Worm (Caenorhabditis elegans) whole organism, L1 larva: ENCODE data around the gene laf-1.

Experiments used
- C16A3.4 ChIP-seq: fragments of 150-350 bp; optimal IDR thresholded peaks from 2 replicates; lab custom pipeline; 2014; ENCODE audit warnings: missing biosample characterization, missing genetic modification characterization
- F16B12.6 ChIP-seq: fragments of 150-350 bp; optimal IDR thresholded peaks from 2 replicates; lab custom pipeline; 2014; ENCODE audit warnings: missing biosample characterization, missing genetic modification characterization
- aha-1 ChIP-seq: fragments of 150-350 bp; optimal IDR thresholded peaks from 2 replicates; lab custom pipeline; 2014; ENCODE audit warnings: missing biosample characterization, missing genetic modification characterization
- blmp-1 ChIP-seq: fragments of 150-350 bp; optimal IDR thresholded peaks from 2 replicates; lab custom pipeline; 2014; ENCODE audit warnings: missing biosample characterization, missing genetic modification characterization
- ceh-63 ChIP-seq: fragments of 200-800 bp; sonication (Bioruptor generic); optimal IDR thresholded peaks from 2 replicates; lab custom pipeline; 2018; ENCODE audit warnings: mild to moderate bottlenecking, missing genetic modification characterization, missing compliant biosample characterization
- ceh-8 ChIP-seq: fragments of 200-800 bp; sonication (Bioruptor generic); optimal IDR thresholded peaks from 2 replicates; lab custom pipeline; 2018; ENCODE audit warnings: mild to moderate bottlenecking, missing genetic modification characterization, moderate library complexity, missing compliant biosample characterization
- ceh-82 ChIP-seq, 3 experiments: fragments of 150-350 bp in 1 of 3; sonication (generic microtip) in 2 of 3; optimal IDR thresholded peaks; 2 replicates each; lab custom pipeline; 2014 to 2017; ENCODE audit warnings: missing biosample characterization in 3 of 3, missing genetic modification characterization in 3 of 3
- ceh-88 ChIP-seq: fragments of 200-800 bp; sonication (Bioruptor generic); IDR thresholded peaks from 2 replicates; pipeline ENCODE4 v1.3.6; 2022; ENCODE audit warnings: missing genetic modification characterization, missing compliant biosample characterization
- dsc-1 ChIP-seq: sonication (generic microtip); optimal IDR thresholded peaks from 2 replicates; lab custom pipeline; 2016; ENCODE audit warnings: mild to moderate bottlenecking, missing genetic modification characterization, missing compliant biosample characterization
- efl-3 ChIP-seq: fragments of 200-800 bp; sonication (Bioruptor generic); optimal IDR thresholded peaks from 2 replicates; lab custom pipeline; 2018; ENCODE audit warnings: mild to moderate bottlenecking, missing genetic modification characterization, missing compliant biosample characterization
- egl-27 ChIP-seq, 2 experiments: fragments of 150-350 bp in 1 of 2; sonication (generic microtip); optimal IDR thresholded peaks; 3 replicates each; lab custom pipeline; 2017 to 2018; ENCODE audit warnings: missing biosample characterization in 2 of 2, missing genetic modification characterization in 2 of 2, missing genetic modification reagents in 2 of 2
- elt-2 ChIP-seq: sonication (generic microtip); optimal IDR thresholded peaks from 2 replicates; lab custom pipeline; 2016; ENCODE audit warnings: missing genetic modification characterization, mild to moderate bottlenecking, inconsistent platforms, missing compliant biosample characterization, missing genetic modification reagents
- grh-1 ChIP-seq: fragments of 200-800 bp; sonication (Bioruptor generic); IDR thresholded peaks from 2 replicates; pipeline ENCODE4 v1.3.6; 2022; ENCODE audit warnings: missing genetic modification reagents, missing genetic modification characterization, missing compliant biosample characterization
- irx-1 ChIP-seq: sonication (generic microtip); optimal IDR thresholded peaks from 2 replicates; lab custom pipeline; 2016; ENCODE audit warnings: missing genetic modification characterization, missing compliant biosample characterization
- isw-1 ChIP-seq: fragments of 200-800 bp; sonication (Bioruptor generic); IDR thresholded peaks from 2 replicates; pipeline ENCODE4 v1.3.6; 2022; ENCODE audit warnings: missing genetic modification characterization, missing compliant biosample characterization
- lin-13 ChIP-seq: fragments of 150-350 bp; optimal IDR thresholded peaks from 2 replicates; lab custom pipeline; 2014; ENCODE audit warnings: missing biosample characterization, missing genetic modification reagents, missing genetic modification characterization
- lin-35 ChIP-seq, 2 experiments: fragments of 150-350 bp; optimal IDR thresholded peaks; 2 replicates each; lab custom pipeline; 2014; ENCODE audit warnings: missing biosample characterization in 2 of 2, missing genetic modification characterization in 2 of 2, missing genetic modification reagents in 2 of 2
- lin-39 ChIP-seq: fragments of 150-350 bp; optimal IDR thresholded peaks from 2 replicates; lab custom pipeline; 2014; ENCODE audit warnings: missing biosample characterization, missing genetic modification reagents, missing genetic modification characterization
- lsy-2 ChIP-seq, 2 experiments: fragments of 150-350 bp; optimal IDR thresholded peaks; 2 replicates each; lab custom pipeline; 2014; ENCODE audit warnings: missing biosample characterization in 2 of 2, missing genetic modification characterization in 2 of 2
- mab-9 ChIP-seq: fragments of 200-800 bp; sonication (Bioruptor generic); IDR thresholded peaks from 2 replicates; pipeline ENCODE4 v1.3.6; 2022; ENCODE audit warnings: missing genetic modification reagents, missing genetic modification characterization, missing compliant biosample characterization
- nhr-19 ChIP-seq: fragments of 200-800 bp; sonication (Bioruptor generic); conservative IDR thresholded peaks from 2 replicates; pipeline ENCODE4 v1.3.6; 2022; ENCODE audit warnings: missing genetic modification characterization, missing compliant biosample characterization
- nhr-28 ChIP-seq: fragments of 150-350 bp; optimal IDR thresholded peaks from 2 replicates; lab custom pipeline; 2014; ENCODE audit warnings: missing biosample characterization, missing genetic modification characterization
- nhr-47 ChIP-seq: sonication (generic microtip); optimal IDR thresholded peaks from 2 replicates; lab custom pipeline; 2016; ENCODE audit warnings: mild to moderate bottlenecking, missing genetic modification characterization, moderate library complexity, missing compliant biosample characterization
- nhr-77 ChIP-seq: fragments of 150-350 bp; optimal IDR thresholded peaks from 2 replicates; lab custom pipeline; 2014; ENCODE audit warnings: missing biosample characterization, missing genetic modification characterization
- rnt-1 ChIP-seq: sonication (generic microtip); optimal IDR thresholded peaks from 2 replicates; lab custom pipeline; 2016; ENCODE audit warnings: mild to moderate bottlenecking, missing genetic modification characterization, moderate library complexity, missing compliant biosample characterization
- skn-1 ChIP-seq: fragments of 150-350 bp; optimal IDR thresholded peaks from 2 replicates; lab custom pipeline; 2014; ENCODE audit warnings: missing biosample characterization, missing genetic modification characterization
- snpc-4 ChIP-seq: fragments of 150-350 bp; optimal IDR thresholded peaks from 2 replicates; lab custom pipeline; 2014; ENCODE audit warnings: missing biosample characterization, missing genetic modification characterization
- sup-37 ChIP-seq: fragments of 200-800 bp; sonication (Bioruptor generic); optimal IDR thresholded peaks from 2 replicates; lab custom pipeline; 2018; ENCODE audit warnings: mild to moderate bottlenecking, missing genetic modification characterization, missing compliant biosample characterization
- swsn-7 ChIP-seq: sonication (generic microtip); optimal IDR thresholded peaks from 2 replicates; lab custom pipeline; 2016; ENCODE audit warnings: missing genetic modification characterization, missing compliant biosample characterization
- tlp-1 ChIP-seq: fragments of 150-350 bp; optimal IDR thresholded peaks from 2 replicates; lab custom pipeline; 2014; ENCODE audit warnings: missing biosample characterization, missing genetic modification characterization
- unc-98 ChIP-seq: fragments of 200-800 bp; sonication (Bioruptor generic); IDR thresholded peaks from 2 replicates; pipeline ENCODE4 v1.3.6; 2022; ENCODE audit warnings: missing genetic modification characterization, missing compliant biosample characterization
- zag-1 ChIP-seq: fragments of 150-350 bp; optimal IDR thresholded peaks from 2 replicates; lab custom pipeline; 2014; ENCODE audit warnings: missing biosample characterization, missing genetic modification characterization
- zip-4 ChIP-seq: fragments of 200-800 bp; sonication (Bioruptor generic); optimal IDR thresholded peaks from 2 replicates; lab custom pipeline; 2018; ENCODE audit warnings: mild to moderate bottlenecking, missing genetic modification characterization, moderate library complexity, missing compliant biosample characterization
- ztf-11 ChIP-seq, 2 experiments: sonication (generic microtip); optimal IDR thresholded peaks; 2 replicates each; lab custom pipeline; 2016 to 2017; ENCODE audit warnings: missing genetic modification characterization in 2 of 2, missing biosample characterization in 1 of 2, missing compliant biosample characterization in 1 of 2
- ztf-4 ChIP-seq: fragments of 150-350 bp; optimal IDR thresholded peaks from 2 replicates; lab custom pipeline; 2014; ENCODE audit warnings: missing biosample characterization, missing genetic modification characterization

laf-1 gene

DNA sequence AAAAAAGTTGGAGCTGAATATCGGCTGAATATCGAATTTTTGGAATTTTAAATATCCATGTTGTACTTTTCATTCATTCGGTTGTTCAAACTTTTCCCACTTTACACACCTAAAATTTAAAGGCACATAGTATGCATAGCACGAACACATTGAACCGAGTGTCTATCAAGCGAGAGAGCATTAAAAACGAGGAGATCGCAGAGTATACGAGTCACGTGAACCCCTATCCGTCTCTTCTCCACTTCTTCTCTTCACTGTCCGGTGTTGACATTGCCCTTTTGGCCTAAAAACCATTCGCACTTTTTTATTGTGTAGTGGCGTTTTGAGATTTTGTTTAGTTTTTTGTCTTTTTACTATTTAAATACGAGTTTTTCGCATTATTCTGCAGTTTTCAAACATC lies 25.6 kb upstream of the laf-1 start (continued):
- no peak for TF ChIP-seq sup-37 (GFP tag; lab: Kevin White, UChicago)
- TF ChIP-seq unc-98 (GFP tag; lab: Robert Waterston, UW), result no peak
- peak; percentile 48 for TF ChIP-seq snpc-4 (tag; lab: Kevin White, UChicago)
- peak in 2 of 3 experiments; percentile 36 to 41 for TF ChIP-seq ceh-82 (tag; optimal IDR thresholded peaks at IDR 0.05; lab: Kevin White, UChicago)
- peak; percentile 79 to 80 for TF ChIP-seq lin-35 (GFP tag; optimal IDR thresholded peaks at IDR 0.05; lab: Kevin White, UChicago)
- TF ChIP-seq zip-4 (GFP tag; lab: Kevin White, UChicago), result no peak
- no peak for TF ChIP-seq rnt-1
- TF ChIP-seq ztf-11 (tag; optimal IDR thresholded peaks at IDR 0.05; lab: Kevin White, UChicago), result no peak

DNA sequence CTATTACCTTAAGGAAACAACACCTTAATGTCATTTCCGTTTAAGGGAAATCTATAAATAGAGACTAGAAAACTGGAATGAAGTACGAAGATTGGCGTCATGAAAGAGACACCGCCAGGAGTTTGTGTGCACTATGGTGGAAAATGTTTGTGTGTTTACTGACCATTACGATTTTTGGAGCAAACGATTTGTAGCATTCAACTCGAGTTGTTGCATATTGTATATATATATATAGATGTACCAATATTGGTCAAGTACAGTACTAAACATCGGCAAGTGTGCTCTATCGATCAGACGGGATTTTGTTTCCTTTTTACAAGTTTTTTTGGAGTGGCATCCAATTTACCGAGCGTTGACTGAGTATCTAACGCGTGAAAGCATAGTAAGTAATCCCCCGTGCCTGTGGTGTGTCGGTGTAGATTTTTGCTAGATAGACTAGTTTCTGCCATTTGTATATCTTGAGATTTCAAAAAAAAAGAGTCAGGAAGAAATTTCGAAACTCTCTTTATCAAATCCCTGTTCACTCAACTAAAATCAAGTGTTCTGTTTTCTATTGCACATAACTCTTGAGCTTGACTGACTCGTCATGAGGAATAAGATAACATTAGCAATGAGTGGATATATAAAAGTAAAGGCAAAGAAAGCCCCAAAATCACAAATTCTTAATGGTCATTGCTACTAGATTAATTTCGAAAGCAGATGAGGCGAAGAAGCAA lies 23.1 kb upstream of the laf-1 start, which contains the start of the genes twk-45 and Y71H2AM.25:
TSS of gene twk-45 (minus strand) at position 101 of the 716 bp plus-strand sequence.
TSS of gene Y71H2AM.25 (plus strand) at position 666 of the 716 bp plus-strand sequence.
- TF ChIP-seq ceh-8, result no peak
- no peak for TF ChIP-seq dsc-1 (tag; lab: Kevin White, UChicago)
- TF ChIP-seq rnt-1, result no peak
- TF ChIP-seq nhr-77 (tag; lab: Kevin White, UChicago), result no peak
- no peak for TF ChIP-seq swsn-7 (tag; lab: Kevin White, UChicago)
- TF ChIP-seq F16B12.6, result no peak
- no peak for TF ChIP-seq elt-2 (tag; lab: Kevin White, UChicago)
- TF ChIP-seq egl-27 (tag; optimal IDR thresholded peaks at IDR 0.05; lab: Kevin White, UChicago), result no peak
- no peak for TF ChIP-seq aha-1 (tag; lab: Kevin White, UChicago)
- no peak for TF ChIP-seq nhr-28 (tag; lab: Kevin White, UChicago)
- TF ChIP-seq tlp-1 (tag; lab: Kevin White, UChicago), result no peak
- no peak for TF ChIP-seq blmp-1 (tag; lab: Kevin White, UChicago)
- TF ChIP-seq lin-35 (GFP tag; optimal IDR thresholded peaks at IDR 0.05; lab: Kevin White, UChicago), result no peak
- no peak for TF ChIP-seq ceh-63
- no peak for TF ChIP-seq efl-3 (GFP tag; lab: Kevin White, UChicago)
- no peak for TF ChIP-seq lin-13 (GFP tag; lab: Kevin White, UChicago)
- TF ChIP-seq lin-39 (tag; lab: Kevin White, UChicago), result no peak

DNA sequence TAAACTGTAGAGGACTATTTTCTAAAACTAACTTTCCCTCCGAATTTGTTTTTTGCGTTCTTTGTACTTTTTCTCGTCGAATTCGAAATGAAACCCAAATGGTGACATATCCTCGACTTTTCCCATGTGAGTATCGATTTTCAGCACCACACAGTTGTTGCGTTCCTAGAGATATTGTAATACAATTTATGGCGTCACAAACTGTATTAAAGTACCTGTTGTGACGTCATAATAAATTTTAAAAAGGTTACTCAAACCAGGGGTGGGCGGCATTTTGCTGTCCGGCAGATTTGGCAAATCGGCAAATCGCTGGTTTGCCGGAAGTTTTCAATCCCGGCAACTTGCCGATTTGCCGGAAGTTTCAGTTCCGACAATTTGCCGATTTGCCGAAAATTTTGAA lies 21.9 kb upstream of the laf-1 start:
- TF ChIP-seq mab-9 (GFP tag; lab: Robert Waterston, UW) (no peak), irx-1 (tag; lab: Kevin White, UChicago) (no peak), zag-1 (tag; lab: Kevin White, UChicago) (no peak), lin-13 (GFP tag; lab: Kevin White, UChicago) (no peak), ceh-8 (no peak), C16A3.4 (tag; lab: Kevin White, UChicago) (no peak), ztf-4 (no peak), ceh-88 (GFP tag; lab: Robert Waterston, UW) (no peak), grh-1 (GFP tag; lab: Robert Waterston, UW) (no peak), skn-1 (no peak), snpc-4 (tag; lab: Kevin White, UChicago) (no peak)
- TF ChIP-seq, all 84 proteins: peak for 0

DNA sequence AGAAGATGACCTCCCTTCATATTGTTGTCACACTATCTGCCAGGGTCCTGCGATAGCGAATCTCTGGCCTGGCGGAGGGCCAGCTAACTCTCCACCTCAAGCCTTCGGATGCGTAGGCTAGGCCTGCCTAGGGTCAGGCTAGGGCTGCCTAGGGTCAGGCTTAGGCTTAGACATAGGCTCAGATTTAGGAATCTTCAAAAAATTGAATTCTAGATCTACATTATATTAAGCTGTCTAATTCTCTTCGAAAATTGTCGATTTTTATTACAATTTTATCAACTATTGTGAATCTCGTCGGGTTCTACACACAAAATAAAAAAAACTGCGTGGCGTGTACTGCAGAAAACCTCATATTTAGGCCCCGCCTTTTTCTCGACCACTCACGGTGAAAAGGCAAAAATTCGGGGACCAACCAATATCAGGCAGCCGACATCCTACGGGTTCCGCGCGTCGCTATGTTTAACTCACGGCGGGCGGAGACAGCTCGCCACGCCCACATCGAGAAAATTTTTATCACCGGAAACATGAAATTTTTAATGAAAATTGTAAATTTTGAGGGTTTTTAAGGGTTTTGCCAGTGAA lies 16.7 kb upstream of the laf-1 start:
- no peak for TF ChIP-seq nhr-47 (tag; lab: Kevin White, UChicago)
- peak; percentile 6 for TF ChIP-seq snpc-4 (tag; lab: Kevin White, UChicago)
- TF ChIP-seq nhr-19 (GFP tag; lab: Robert Waterston, UW), result peak; percentile 20; the same call in 1 of the 2 replicates
- TF ChIP-seq lsy-2 (tag; optimal IDR thresholded peaks at IDR 0.05; lab: Kevin White, UChicago), result no peak
- TF ChIP-seq isw-1, result no peak
- TF ChIP-seq lin-13 (GFP tag; lab: Kevin White, UChicago), result no peak
